ENCODE assay signal across 2 fruit fly cellular contexts in genomic region chrX:6031692-6032091, dm6.
A peak's percentile ranks its signal among the peaks of the same experiment; 100 is the strongest.
TF ChIP-seq lines count a peak whose summit lies in the region.

No protein-coding gene starts in this region.

TF ChIP-seq in whole organism, embryonic, 481 proteins besides CTCF, POLR2A, EP300 and RAD21 (continued from another document and continues in another):
- peak; percentile 60 for TF ChIP-seq CG8290 (GFP tag; optimal IDR thresholded peaks at IDR 0.05; lab: Kevin White, UChicago)
- TF ChIP-seq CG8290 (tag; optimal IDR thresholded peaks at IDR 0.05; lab: Kevin White, UChicago): peak in 1 of 2 experiments; percentile 74
- peak; percentile 83 for TF ChIP-seq dmrt11E (tag; optimal IDR thresholded peaks at IDR 0.05; lab: Kevin White, UChicago)
- TF ChIP-seq Atf-2 (GFP tag; optimal IDR thresholded peaks at IDR 0.05; lab: Kevin White, UChicago): peak; percentile 72
- peak; percentile 87 for TF ChIP-seq CG9727 (GFP tag; optimal IDR thresholded peaks at IDR 0.05; lab: Kevin White, UChicago)
- peak; percentile 61 for TF ChIP-seq MTF-1 (GFP tag; optimal IDR thresholded peaks at IDR 0.05; lab: Kevin White, UChicago; ENCODE audit: borderline replicate concordance)
- TF ChIP-seq CG18011 (GFP tag; optimal IDR thresholded peaks at IDR 0.05; lab: Kevin White, UChicago): no peak
- peak; percentile 41 for TF ChIP-seq Deaf1 (tag; optimal IDR thresholded peaks at IDR 0.05; lab: Kevin White, UChicago)
- peak; percentile 71 to 74 for TF ChIP-seq Pdp1 (GFP tag; optimal IDR thresholded peaks at IDR 0.05; lab: Kevin White, UChicago)
- no peak for TF ChIP-seq Dp (GFP tag; optimal IDR thresholded peaks at IDR 0.05; lab: Kevin White, UChicago)
- peak; percentile 63 for TF ChIP-seq ac (GFP tag; optimal IDR thresholded peaks at IDR 0.05; lab: Kevin White, UChicago)
- peak; percentile 71 for TF ChIP-seq CG9609 (GFP tag; optimal IDR thresholded peaks at IDR 0.05; lab: Kevin White, UChicago)
- peak; percentile 46 for TF ChIP-seq Abd-B (GFP tag; optimal IDR thresholded peaks at IDR 0.05; lab: Kevin White, UChicago)
- TF ChIP-seq Hand (GFP tag; optimal IDR thresholded peaks at IDR 0.05; lab: Kevin White, UChicago): peak; percentile 77
- peak; percentile 76 for TF ChIP-seq CG10267 (tag; optimal IDR thresholded peaks at IDR 0.05; lab: Kevin White, UChicago)
- TF ChIP-seq CG5953 (GFP tag; IDR thresholded peaks at IDR 0.05; lab: Robert Waterston, UW): peak; percentile 57
- TF ChIP-seq CG6175 (GFP tag; IDR thresholded peaks at IDR 0.05; lab: Robert Waterston, UW): no peak
- peak; percentile 64; the same call in 1 of the 2 replicates for TF ChIP-seq peb (GFP tag; IDR thresholded peaks at IDR 0.05; lab: Robert Waterston, UW)
- TF ChIP-seq Chrac-16 (GFP tag; optimal IDR thresholded peaks at IDR 0.05; lab: Kevin White, UChicago): peak; percentile 77
- TF ChIP-seq bsh (GFP tag; optimal IDR thresholded peaks at IDR 0.05; lab: Kevin White, UChicago): peak in 1 of 2 experiments; percentile 85
- TF ChIP-seq CG4360 (GFP tag; IDR thresholded peaks at IDR 0.05; lab: Robert Waterston, UW): no peak
- TF ChIP-seq Sry-δ (GFP tag; optimal IDR thresholded peaks at IDR 0.05; lab: Kevin White, UChicago): peak; percentile 39
- TF ChIP-seq cad (GFP tag; optimal IDR thresholded peaks at IDR 0.05; lab: Kevin White, UChicago): no peak
- TF ChIP-seq Awh (GFP tag; IDR thresholded peaks at IDR 0.05; lab: Robert Waterston, UW): peak; percentile 76
- TF ChIP-seq bbx (GFP tag; IDR thresholded peaks at IDR 0.05; lab: Robert Waterston, UW; ENCODE audit: partially characterized antibody): no peak
- TF ChIP-seq pho (GFP tag; optimal IDR thresholded peaks at IDR 0.05; lab: Kevin White, UChicago): peak; percentile 69
- TF ChIP-seq CG3163 (GFP tag; optimal IDR thresholded peaks at IDR 0.05; lab: Kevin White, UChicago): peak; percentile 47
- peak; percentile 69 for TF ChIP-seq CG11247 (GFP tag; IDR thresholded peaks at IDR 0.05; lab: Robert Waterston, UW)
- peak; percentile 60 for TF ChIP-seq CG3847 (GFP tag; IDR thresholded peaks at IDR 0.05; lab: Robert Waterston, UW)
- peak; percentile 19 for TF ChIP-seq CG15073 (GFP tag; optimal IDR thresholded peaks at IDR 0.05; lab: Kevin White, UChicago)
- peak; percentile 56; the same call in 1 of the 2 replicates for TF ChIP-seq CG43689 (GFP tag; IDR thresholded peaks at IDR 0.05; lab: Robert Waterston, UW)
- peak; percentile 50 for TF ChIP-seq CG10431 (GFP tag; optimal IDR thresholded peaks at IDR 0.05; lab: Kevin White, UChicago)
- TF ChIP-seq CG2889 (GFP tag; IDR thresholded peaks at IDR 0.05; lab: Robert Waterston, UW): 0 out of 3 replicates have a peak, but pooled peaks have one; percentile 39
- TF ChIP-seq CG7271 (tag; optimal IDR thresholded peaks at IDR 0.05; lab: Kevin White, UChicago): no peak
- no peak for TF ChIP-seq pita (GFP tag; optimal IDR thresholded peaks at IDR 0.05; lab: Kevin White, UChicago)
- TF ChIP-seq CG1602 (GFP tag; optimal IDR thresholded peaks at IDR 0.05; lab: Kevin White, UChicago): peak; percentile 77
- TF ChIP-seq Meics (GFP tag; optimal IDR thresholded peaks at IDR 0.05; lab: Kevin White, UChicago): peak; percentile 62
- TF ChIP-seq lmd (GFP tag; IDR thresholded peaks at IDR 0.05; lab: Robert Waterston, UW): peak; percentile 73
- TF ChIP-seq CG2712 (tag; optimal IDR thresholded peaks at IDR 0.05; lab: Kevin White, UChicago): peak; percentile 82
- peak; percentile 82 for TF ChIP-seq tin (GFP tag; optimal IDR thresholded peaks at IDR 0.05; lab: Kevin White, UChicago)
- TF ChIP-seq CG12391 (tag; optimal IDR thresholded peaks at IDR 0.05; lab: Kevin White, UChicago): peak; percentile 81
- TF ChIP-seq schlank (tag; optimal IDR thresholded peaks at IDR 0.05; lab: Kevin White, UChicago): peak; percentile 38
- peak; percentile 76 for TF ChIP-seq ranshi (GFP tag; IDR thresholded peaks at IDR 0.05; lab: Robert Waterston, UW)
- TF ChIP-seq nmo (GFP tag; optimal IDR thresholded peaks at IDR 0.05; lab: Kevin White, UChicago): peak; percentile 80
- peak; percentile 64 for TF ChIP-seq CG1024 (GFP tag; IDR thresholded peaks at IDR 0.05; lab: Robert Waterston, UW)
- TF ChIP-seq psq (GFP tag; optimal IDR thresholded peaks at IDR 0.05; lab: Kevin White, UChicago): peak; percentile 23
- peak; percentile 78 for TF ChIP-seq nerfin-1 (tag; optimal IDR thresholded peaks at IDR 0.05; lab: Kevin White, UChicago)
- peak; percentile 63 for TF ChIP-seq CG3407 (GFP tag; optimal IDR thresholded peaks at IDR 0.05; lab: Kevin White, UChicago)
- TF ChIP-seq HmgZ (tag; optimal IDR thresholded peaks at IDR 0.05; lab: Kevin White, UChicago): peak; percentile 68
- peak; percentile 23 for TF ChIP-seq kni (GFP tag; optimal IDR thresholded peaks at IDR 0.05; lab: Kevin White, UChicago)
- TF ChIP-seq exex (tag; optimal IDR thresholded peaks at IDR 0.05; lab: Kevin White, UChicago): no peak
- TF ChIP-seq Hr51 (GFP tag; optimal IDR thresholded peaks at IDR 0.05; lab: Kevin White, UChicago): peak; percentile 67 to 69
- TF ChIP-seq Dbx (GFP tag; IDR thresholded peaks at IDR 0.05; lab: Robert Waterston, UW): peak; percentile 70; the same call in 1 of the 3 replicates
- TF ChIP-seq Vsx1 (GFP tag; optimal IDR thresholded peaks at IDR 0.05; lab: Kevin White, UChicago): peak; percentile 47
- TF ChIP-seq ATbp (GFP tag; optimal IDR thresholded peaks at IDR 0.05; lab: Kevin White, UChicago): peak; percentile 85
- TF ChIP-seq scrt (GFP tag; optimal IDR thresholded peaks at IDR 0.05; lab: Kevin White, UChicago): peak; percentile 74
- TF ChIP-seq seq (GFP tag; IDR thresholded peaks at IDR 0.05; lab: Robert Waterston, UW): 0 out of 2 replicates have a peak, but pooled peaks have one; percentile 32
- TF ChIP-seq ems (GFP tag; optimal IDR thresholded peaks at IDR 0.05; lab: Kevin White, UChicago): peak; percentile 41
- TF ChIP-seq hb (GFP tag; IDR thresholded peaks at IDR 0.05; lab: Robert Waterston, UW; ENCODE audit: partially characterized antibody): no peak
- TF ChIP-seq ken (GFP tag; IDR thresholded peaks at IDR 0.05; lab: Robert Waterston, UW): peak; percentile 84
- peak; percentile 41 for TF ChIP-seq Spps (tag; optimal IDR thresholded peaks at IDR 0.05; lab: Kevin White, UChicago)
- peak; percentile 71; the same call in 1 of the 3 replicates for TF ChIP-seq CG3726 (GFP tag; IDR thresholded peaks at IDR 0.05; lab: Robert Waterston, UW)
- TF ChIP-seq ssp (GFP tag; IDR thresholded peaks at IDR 0.05; lab: Robert Waterston, UW): peak; percentile 68
- TF ChIP-seq CG7963 (GFP tag; IDR thresholded peaks at IDR 0.05; lab: Robert Waterston, UW; ENCODE audit: partially characterized antibody): no peak

TF ChIP-seq in whole organism, prepupa, 60 proteins besides CTCF, POLR2A, EP300 and RAD21 (continued from another document):
- peak; percentile 66 for TF ChIP-seq topi (GFP tag; optimal IDR thresholded peaks at IDR 0.05; lab: Kevin White, UChicago)
- TF ChIP-seq CG6163 (GFP tag; IDR thresholded peaks at IDR 0.05; lab: Robert Waterston, UW): peak; percentile 56
- TF ChIP-seq CG6808 (GFP tag; optimal IDR thresholded peaks at IDR 0.05; lab: Kevin White, UChicago): peak; percentile 50
- no peak for TF ChIP-seq fd85E (GFP tag; optimal IDR thresholded peaks at IDR 0.05; lab: Kevin White, UChicago)
- peak; percentile 58 for TF ChIP-seq Hr39 (GFP tag; optimal IDR thresholded peaks at IDR 0.05; lab: Kevin White, UChicago)
- TF ChIP-seq Met (GFP tag; optimal IDR thresholded peaks at IDR 0.05; lab: Kevin White, UChicago): peak; percentile 60
- TF ChIP-seq fd59A (GFP tag; optimal IDR thresholded peaks at IDR 0.05; lab: Kevin White, UChicago): peak; percentile 5
- peak; percentile 31 for TF ChIP-seq Sox14 (GFP tag; optimal IDR thresholded peaks at IDR 0.05; lab: Kevin White, UChicago)
- TF ChIP-seq CG10631 (GFP tag; optimal IDR thresholded peaks at IDR 0.05; lab: Kevin White, UChicago): peak; percentile 35
- TF ChIP-seq svp (GFP tag; lab: Kevin White, UChicago): peak; percentile 79
- peak; percentile 12 for TF ChIP-seq CG34406 (GFP tag; optimal IDR thresholded peaks at IDR 0.05; lab: Kevin White, UChicago)
- TF ChIP-seq Lpt (GFP tag; optimal IDR thresholded peaks at IDR 0.05; lab: Kevin White, UChicago): no peak
- peak; percentile 47 for TF ChIP-seq CG10669 (GFP tag; optimal IDR thresholded peaks at IDR 0.05; lab: Kevin White, UChicago)
- TF ChIP-seq eg (GFP tag; IDR thresholded peaks at IDR 0.05; lab: Robert Waterston, UW): no peak
- TF ChIP-seq lz (GFP tag; optimal IDR thresholded peaks at IDR 0.05; lab: Kevin White, UChicago): peak; percentile 52
- peak; percentile 66 for TF ChIP-seq cyc (GFP tag; optimal IDR thresholded peaks at IDR 0.05; lab: Kevin White, UChicago)
- no peak for TF ChIP-seq CG32006 (GFP tag; optimal IDR thresholded peaks at IDR 0.05; lab: Kevin White, UChicago)
- no peak for TF ChIP-seq CG15336 (GFP tag; IDR thresholded peaks at IDR 0.05; lab: Robert Waterston, UW)
- peak; percentile 70 for TF ChIP-seq esn (GFP tag; optimal IDR thresholded peaks at IDR 0.05; lab: Kevin White, UChicago)
- peak; percentile 28 for TF ChIP-seq Ets21C (GFP tag; optimal IDR thresholded peaks at IDR 0.05; lab: Kevin White, UChicago)
- TF ChIP-seq Eip78C (GFP tag; lab: Kevin White, UChicago): peak; percentile 84
- TF ChIP-seq achi (GFP tag; optimal IDR thresholded peaks at IDR 0.05; lab: Kevin White, UChicago): peak; percentile 36
- peak; percentile 30 for TF ChIP-seq Eip75B (GFP tag; optimal IDR thresholded peaks at IDR 0.05; lab: Kevin White, UChicago)
- peak; percentile 17 for TF ChIP-seq CG8319 (GFP tag; optimal IDR thresholded peaks at IDR 0.05; lab: Kevin White, UChicago)
- peak; percentile 34 for TF ChIP-seq pdm3 (GFP tag; optimal IDR thresholded peaks at IDR 0.05; lab: Kevin White, UChicago)
- no peak for TF ChIP-seq Hr38 (GFP tag; optimal IDR thresholded peaks at IDR 0.05; lab: Kevin White, UChicago)
- TF ChIP-seq CG31627 (GFP tag; optimal IDR thresholded peaks at IDR 0.05; lab: Kevin White, UChicago): peak; percentile 59
- peak; percentile 2 for TF ChIP-seq net (GFP tag; optimal IDR thresholded peaks at IDR 0.05; lab: Kevin White, UChicago)
- no peak for TF ChIP-seq CG4318 (GFP tag; optimal IDR thresholded peaks at IDR 0.05; lab: Kevin White, UChicago)
- peak; percentile 39 for TF ChIP-seq CG3032 (tag; optimal IDR thresholded peaks at IDR 0.05; lab: Kevin White, UChicago)
- TF ChIP-seq CG8632 (GFP tag; optimal IDR thresholded peaks at IDR 0.05; lab: Kevin White, UChicago): peak; percentile 21
- TF ChIP-seq dac (GFP tag; optimal IDR thresholded peaks at IDR 0.05; lab: Kevin White, UChicago): no peak
- no peak for TF ChIP-seq CG9139 (GFP tag; optimal IDR thresholded peaks at IDR 0.05; lab: Kevin White, UChicago)
- peak; percentile 17 for TF ChIP-seq dsx (GFP tag; optimal IDR thresholded peaks at IDR 0.05; lab: Kevin White, UChicago; ENCODE audit: poor library complexity, severe bottlenecking)
- TF ChIP-seq Blimp-1 (GFP tag; optimal IDR thresholded peaks at IDR 0.05; lab: Kevin White, UChicago): no peak
- no peak for TF ChIP-seq Hr4 (GFP tag; optimal IDR thresholded peaks at IDR 0.05; lab: Kevin White, UChicago)
